Fruit fly (Drosophila melanogaster): ENCODE measurements around the gene HP1c.

Gene HP1c

DNA sequence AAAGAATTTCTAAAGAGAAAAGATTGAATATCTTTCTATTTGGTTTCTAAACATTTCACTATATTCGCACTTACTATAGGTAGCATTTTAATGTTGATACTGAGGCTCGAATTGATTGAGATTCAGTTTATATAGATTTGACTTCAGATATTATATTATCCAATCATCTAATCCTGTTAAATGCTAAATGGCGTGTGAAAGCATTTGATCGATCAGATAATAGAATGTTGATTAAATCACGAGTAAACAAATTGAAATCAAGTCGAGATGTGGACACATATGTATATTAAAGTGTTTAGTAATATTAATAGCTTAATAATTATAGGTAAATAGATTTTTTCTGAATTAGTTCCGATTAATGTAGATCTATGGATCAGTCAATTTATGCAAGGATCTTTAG lies 25.5 kb downstream of the HP1c start, which contains the start of gene CG43094:
TSS of gene CG43094 (minus strand) at position 101 of the 400 bp plus-strand sequence.
- no peak for TF ChIP-seq Dll (optimal IDR thresholded peaks at IDR 0.05)

DNA sequence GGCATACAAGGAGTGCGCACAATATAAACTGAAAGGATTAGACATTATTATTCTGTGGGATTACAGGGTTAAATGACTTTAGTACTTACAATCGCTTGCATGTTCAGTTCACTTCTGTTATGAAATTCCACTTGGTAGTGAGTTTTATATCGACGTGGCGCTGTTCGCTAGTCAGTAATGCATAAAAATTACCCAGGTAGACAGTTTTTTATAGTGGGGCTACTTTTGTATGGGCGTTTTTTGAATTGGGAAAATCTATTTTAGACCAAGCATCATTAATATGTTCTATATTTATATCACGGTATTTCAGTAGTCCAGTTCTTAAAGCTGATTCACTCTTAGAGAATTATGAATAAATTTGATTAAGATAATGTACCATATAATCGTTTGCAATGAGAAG lies 26.2 kb downstream of the HP1c start, which contains the start of gene CG43095:
TSS of gene CG43095 (minus strand) at position 101 of the 400 bp plus-strand sequence.
- TF ChIP-seq Dll (optimal IDR thresholded peaks at IDR 0.05) (no peak), EcR (GFP tag; optimal IDR thresholded peaks at IDR 0.05) (no peak), CG8478 (optimal IDR thresholded peaks at IDR 0.05) (no peak)

DNA sequence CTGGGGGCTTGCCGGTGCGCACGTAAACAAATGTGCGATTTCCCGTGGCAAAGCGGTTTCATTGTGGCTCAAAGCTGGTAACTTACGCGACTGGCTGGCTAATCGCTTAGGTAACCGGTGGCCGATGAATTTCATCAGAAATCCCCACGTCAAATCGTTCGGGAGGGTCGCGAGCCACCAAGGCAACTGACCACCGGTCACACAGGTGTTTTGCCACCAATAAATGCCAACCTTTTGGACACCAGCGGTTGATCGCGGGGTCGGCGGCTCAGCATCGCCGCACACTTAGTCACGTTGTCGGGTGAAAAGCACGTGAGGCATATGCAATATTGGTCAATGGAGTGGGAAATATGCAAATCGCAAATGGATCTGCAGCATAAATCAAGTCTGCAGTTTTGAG lies 31.0 kb downstream of the HP1c start:
- TF ChIP-seq usp (GFP tag; optimal IDR thresholded peaks at IDR 0.05) (no peak), CG8478 (optimal IDR thresholded peaks at IDR 0.05) (no peak), psq (optimal IDR thresholded peaks at IDR 0.05) (no peak), EcR (GFP tag; optimal IDR thresholded peaks at IDR 0.05) (no peak), pan (optimal IDR thresholded peaks at IDR 0.05) (no peak), Dll (optimal IDR thresholded peaks at IDR 0.05) (no peak)

DNA sequence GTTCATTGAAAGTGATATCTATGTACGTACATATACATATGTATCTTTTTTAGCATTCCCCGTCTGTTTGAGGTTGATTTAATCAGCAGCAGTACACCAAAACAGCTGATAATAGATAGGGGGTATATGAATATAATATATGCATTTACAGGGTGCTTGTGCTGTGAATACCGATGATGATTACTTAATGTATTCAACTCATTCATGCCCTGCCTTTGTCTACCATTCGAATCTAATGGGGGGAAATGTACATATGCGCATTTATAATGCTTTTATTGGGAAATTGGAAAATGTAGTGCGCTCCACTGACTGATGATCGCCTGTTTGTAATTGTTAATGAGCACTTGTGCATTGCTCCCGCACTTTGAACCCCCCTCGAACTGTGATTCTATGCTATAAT lies 34.7 kb downstream of the HP1c start:
- no peak for TF ChIP-seq psq (optimal IDR thresholded peaks at IDR 0.05)
- TF ChIP-seq CG8478 (optimal IDR thresholded peaks at IDR 0.05), result no peak
- TF ChIP-seq pan (optimal IDR thresholded peaks at IDR 0.05), result no peak
- no peak for TF ChIP-seq EcR (GFP tag; optimal IDR thresholded peaks at IDR 0.05)
- TF ChIP-seq Dll (optimal IDR thresholded peaks at IDR 0.05), result no peak
- no peak for TF ChIP-seq usp (GFP tag; optimal IDR thresholded peaks at IDR 0.05)

DNA sequence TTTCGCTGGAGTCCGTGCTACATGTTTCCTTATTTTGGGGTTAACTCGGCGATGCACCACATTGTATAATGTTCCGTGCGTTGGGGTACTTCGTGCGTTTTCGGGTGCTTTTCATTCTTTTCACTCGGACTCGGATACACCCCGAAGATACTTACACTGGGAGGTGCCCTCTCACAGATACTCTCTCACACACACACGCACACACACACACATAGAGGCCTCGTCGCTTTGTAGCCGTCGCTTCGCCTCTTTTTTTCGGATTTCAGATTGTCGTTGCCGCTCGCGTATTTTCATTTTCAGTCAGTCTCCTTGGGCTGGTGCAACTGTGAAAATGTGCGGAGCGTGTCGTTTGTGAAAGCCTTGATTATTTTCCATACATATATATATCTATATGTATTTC lies 36.0 kb downstream of the HP1c start:
- TF ChIP-seq EcR (GFP tag; optimal IDR thresholded peaks at IDR 0.05), result no peak
- no peak for TF ChIP-seq Dll (optimal IDR thresholded peaks at IDR 0.05)
- no peak for TF ChIP-seq pan (optimal IDR thresholded peaks at IDR 0.05)
- TF ChIP-seq CG8478 (optimal IDR thresholded peaks at IDR 0.05), result no peak
- no peak for TF ChIP-seq psq (optimal IDR thresholded peaks at IDR 0.05)
- TF ChIP-seq usp (GFP tag; optimal IDR thresholded peaks at IDR 0.05), result no peak

DNA sequence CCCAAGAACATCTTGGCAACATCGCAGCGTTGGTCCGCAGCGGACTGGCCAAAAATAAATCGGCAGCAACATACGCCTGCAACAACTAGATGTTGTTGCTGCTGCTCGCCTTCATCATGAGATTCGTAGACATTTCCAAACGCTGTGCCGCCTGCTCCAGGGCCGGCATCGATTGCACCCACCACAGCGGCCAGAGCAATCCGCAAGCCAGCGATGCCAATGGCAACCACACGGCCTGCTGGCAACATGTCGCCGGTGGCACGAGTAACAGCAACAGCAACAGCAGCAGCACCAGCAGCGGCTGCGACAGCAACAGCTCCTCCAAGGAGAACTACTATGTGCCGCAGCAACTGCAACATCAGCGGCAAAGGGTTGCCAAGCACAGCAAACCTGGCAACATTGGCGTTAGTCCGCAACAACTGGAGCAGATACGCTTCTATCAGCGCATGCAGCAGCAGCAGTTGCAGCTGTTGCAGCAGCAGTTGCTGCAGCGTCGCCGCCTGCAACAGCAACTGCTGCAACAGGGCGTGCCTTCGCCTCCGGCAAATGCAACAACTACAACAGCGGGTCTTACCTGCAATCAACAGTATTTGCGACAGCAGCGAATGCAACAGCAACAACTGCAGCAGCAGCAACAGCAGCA lies 39.4 kb downstream of the HP1c start:
- no peak for TF ChIP-seq Dll (optimal IDR thresholded peaks at IDR 0.05)
- TF ChIP-seq usp (GFP tag; optimal IDR thresholded peaks at IDR 0.05), result no peak
- TF ChIP-seq psq (optimal IDR thresholded peaks at IDR 0.05), result no peak
- TF ChIP-seq pan (optimal IDR thresholded peaks at IDR 0.05), result no peak
- no peak for TF ChIP-seq EcR (GFP tag; optimal IDR thresholded peaks at IDR 0.05)
- no peak for TF ChIP-seq CG8478 (optimal IDR thresholded peaks at IDR 0.05)

DNA sequence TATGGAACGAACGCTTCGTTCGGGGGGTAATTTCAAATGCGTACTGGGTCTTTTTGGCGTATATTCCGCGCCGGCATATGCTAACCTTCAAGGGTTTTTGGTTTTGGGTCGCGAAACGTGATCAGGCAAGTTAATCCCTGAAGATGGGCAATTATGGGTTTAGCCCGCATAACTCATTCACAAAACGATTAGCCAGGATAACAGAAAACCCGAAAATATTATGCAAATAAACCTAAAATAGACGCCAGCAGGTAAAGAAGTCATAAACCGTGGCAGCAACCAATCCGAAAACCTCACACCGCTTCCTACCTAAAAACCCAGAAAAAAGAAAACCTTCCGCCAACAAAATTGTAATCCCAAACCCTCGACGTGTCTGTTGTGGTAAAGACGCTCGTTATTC lies 43.7 kb downstream of the HP1c start:
- TF ChIP-seq Dll (optimal IDR thresholded peaks at IDR 0.05), result no peak
- no peak for TF ChIP-seq psq (optimal IDR thresholded peaks at IDR 0.05)

DNA sequence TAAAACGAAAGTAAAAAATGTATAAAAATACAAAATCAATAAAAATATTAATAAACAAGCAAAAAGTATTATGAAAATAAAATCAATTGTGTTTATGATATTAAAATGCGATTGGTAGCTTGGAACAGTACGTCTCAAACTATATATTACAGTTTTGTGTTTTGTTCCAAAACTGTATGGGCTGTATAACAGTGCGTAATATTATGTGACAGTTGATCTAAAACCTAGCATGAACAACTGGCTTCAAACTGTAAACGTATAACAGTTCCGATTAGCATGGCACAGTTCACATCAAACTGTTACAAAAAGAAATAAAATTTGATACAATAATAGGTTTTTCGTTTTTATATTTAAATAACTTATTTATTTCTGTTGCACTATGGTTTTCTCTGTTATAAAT lies 48.5 kb downstream of the HP1c start:
- TF ChIP-seq Dll (optimal IDR thresholded peaks at IDR 0.05) (no peak), pan (optimal IDR thresholded peaks at IDR 0.05) (no peak), CG8478 (optimal IDR thresholded peaks at IDR 0.05) (no peak), psq (optimal IDR thresholded peaks at IDR 0.05) (no peak), usp (GFP tag; optimal IDR thresholded peaks at IDR 0.05) (no peak), EcR (GFP tag; optimal IDR thresholded peaks at IDR 0.05) (no peak)
